Worm (Caenorhabditis elegans) whole organism, early embryonic: Measurements from ENCODE around the gene T04C9.1.

ENCODE experiments used
- ama-1 ChIP-seq: fragments of 150-350 bp; optimal IDR thresholded peaks from 2 replicates; lab custom pipeline; 2014
- sea-1 ChIP-seq: fragments of 200-800 bp; sonication (Bioruptor generic); conservative IDR thresholded peaks from 2 replicates; pipeline ENCODE4 v1.3.6; 2022; ENCODE audit warnings: missing genetic modification characterization, missing compliant biosample characterization
- tra-4 ChIP-seq: sonication (generic microtip); optimal IDR thresholded peaks from 2 replicates; lab custom pipeline; 2017; ENCODE audit warnings: missing genetic modification characterization, missing compliant biosample characterization

DNA sequence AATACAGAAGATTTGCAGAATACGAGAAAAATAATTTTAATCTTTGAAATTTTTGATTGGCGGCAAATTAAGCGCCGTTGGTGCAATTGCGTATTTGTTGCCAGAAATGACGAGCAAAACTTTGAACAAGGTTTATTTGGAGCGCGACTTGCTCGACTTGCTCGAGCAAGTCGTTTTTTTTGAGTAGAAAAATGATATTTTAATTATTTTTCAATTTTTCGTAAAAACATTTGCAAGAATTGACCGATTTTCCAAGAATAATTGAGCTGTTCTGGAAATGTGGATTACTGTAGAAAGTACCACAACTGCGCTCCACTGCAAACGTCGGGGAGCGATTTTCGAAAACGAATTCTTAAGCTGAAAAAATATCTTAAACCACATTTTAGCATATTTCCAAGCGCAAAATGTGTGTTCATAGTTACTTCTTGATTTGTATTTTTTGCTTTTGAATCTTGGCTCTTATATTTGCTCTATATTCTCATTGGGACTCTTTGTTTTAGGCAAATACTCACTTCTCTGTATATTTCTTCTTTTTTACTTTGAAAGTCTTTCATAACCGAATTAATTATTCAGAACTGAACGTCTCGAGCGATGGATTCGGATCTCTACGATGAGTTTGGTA is 16.1 kb downstream of the T04C9.1 start, which contains the start of the genes gcna-1 and eftu-2:
- no peak for TF ChIP-seq tra-4 (tag; lab: Kevin White, UChicago)
- no peak for TF ChIP-seq ama-1 (lab: Kevin White, UChicago)
- TF ChIP-seq sea-1 (GFP tag; lab: Robert Waterston, UW): no peak
